Fruit fly (Drosophila melanogaster): ENCODE results near the gene Hakai.

Gene Hakai

dm6 chr2L:19579995-19580578, 2.2 kb downstream of the Hakai start, which contains the start of gene Pmvk (continued):
- TF ChIP-seq CG16813 (GFP tag; IDR thresholded peaks at IDR 0.05; ENCODE audit: partially characterized antibody) (peak; percentile 75; the same call in 2 of the 3 replicates), org-1 (GFP tag; optimal IDR thresholded peaks at IDR 0.05) (no peak), chinmo (GFP tag; IDR thresholded peaks at IDR 0.05; ENCODE audit: partially characterized antibody) (peak; percentile 92; the same call in 3 of the 4 replicates), CG31441 (GFP tag; IDR thresholded peaks at IDR 0.05) (no peak), Doc2 (GFP tag; IDR thresholded peaks at IDR 0.05) (no peak), CG30020 (tag; optimal IDR thresholded peaks at IDR 0.05) (no peak), Lpt (GFP tag; optimal IDR thresholded peaks at IDR 0.05) (no peak), her (GFP tag; optimal IDR thresholded peaks at IDR 0.05) (no peak), Doc3 (GFP tag; IDR thresholded peaks at IDR 0.05; ENCODE audit: partially characterized antibody) (peak; percentile 65), odd (GFP tag; optimal IDR thresholded peaks at IDR 0.05) (no peak), sc (optimal IDR thresholded peaks at IDR 0.05) (no peak), sc (GFP tag; optimal IDR thresholded peaks at IDR 0.05) (no peak), ato (GFP tag; IDR thresholded peaks at IDR 0.05; ENCODE audit: partially characterized antibody) (peak; percentile 98), CG14667 (GFP tag; IDR thresholded peaks at IDR 0.05) (no peak), otp (GFP tag; IDR thresholded peaks at IDR 0.05) (no peak), crc (GFP tag; optimal IDR thresholded peaks at IDR 0.05) (no peak), CG4360 (GFP tag; IDR thresholded peaks at IDR 0.05) (no peak), sna (GFP tag; IDR thresholded peaks at IDR 0.05; ENCODE audit: partially characterized antibody) (peak; percentile 83), Eip74EF (GFP tag; optimal IDR thresholded peaks at IDR 0.05) (no peak), wdn (GFP tag; IDR thresholded peaks at IDR 0.05) (no peak), luna (GFP tag; optimal IDR thresholded peaks at IDR 0.05) (no peak), CG14860 (GFP tag; IDR thresholded peaks at IDR 0.05; ENCODE audit: partially characterized antibody) (peak; percentile 92), Ets97D (GFP tag; optimal IDR thresholded peaks at IDR 0.05) (no peak), CG9797 (GFP tag; optimal IDR thresholded peaks at IDR 0.05) (peak; percentile 45), rib (GFP tag; IDR thresholded peaks at IDR 0.05) (no peak), ind (GFP tag; optimal IDR thresholded peaks at IDR 0.05) (no peak), chif (GFP tag; optimal IDR thresholded peaks at IDR 0.05) (no peak), salm (tag; optimal IDR thresholded peaks at IDR 0.05) (no peak), CG16863 (GFP tag; optimal IDR thresholded peaks at IDR 0.05) (no peak), PHDP (tag; optimal IDR thresholded peaks at IDR 0.05) (no peak), CG10209 (GFP tag; optimal IDR thresholded peaks at IDR 0.05) (no peak), CG43689 (GFP tag; IDR thresholded peaks at IDR 0.05) (no peak), Dp (GFP tag; optimal IDR thresholded peaks at IDR 0.05) (peak; percentile 99), CG8359 (GFP tag; optimal IDR thresholded peaks at IDR 0.05; ENCODE audit: borderline replicate concordance) (no peak), D19B (GFP tag; optimal IDR thresholded peaks at IDR 0.05) (no peak), CG12391 (tag; optimal IDR thresholded peaks at IDR 0.05) (no peak), ci (GFP tag; IDR thresholded peaks at IDR 0.05) (peak; percentile 39; the same call in 1 of the 3 replicates), chn (GFP tag; optimal IDR thresholded peaks at IDR 0.05) (no peak), trem (tag; optimal IDR thresholded peaks at IDR 0.05) (peak; percentile 69), aop (GFP tag; IDR thresholded peaks at IDR 0.05) (no peak), CG18262 (tag; optimal IDR thresholded peaks at IDR 0.05) (peak; percentile 5), B-H2 (GFP tag; optimal IDR thresholded peaks at IDR 0.05) (no peak), zfh1 (GFP tag; IDR thresholded peaks at IDR 0.05) (no peak), knrl (GFP tag; IDR thresholded peaks at IDR 0.05; ENCODE audit: partially characterized antibody) (peak; percentile 46; the same call in 2 of the 3 replicates), CG3163 (GFP tag; optimal IDR thresholded peaks at IDR 0.05) (no peak), da (GFP tag; optimal IDR thresholded peaks at IDR 0.05) (no peak), bowl (GFP tag; IDR thresholded peaks at IDR 0.05) (no peak), CG11247 (GFP tag; IDR thresholded peaks at IDR 0.05) (no peak), CG12155 (GFP tag; optimal IDR thresholded peaks at IDR 0.05) (no peak), cwo (GFP tag; optimal IDR thresholded peaks at IDR 0.05) (no peak)

Data from whole organism, embryonic.